Worm (Caenorhabditis elegans) whole organism, late embryonic: ENCODE results near the gene aass-1.

ENCODE experiments used
- ama-1 ChIP-seq: fragments of 150-350 bp; optimal IDR thresholded peaks from 2 replicates; lab custom pipeline; 2014
- elt-2 ChIP-seq: sonication (generic microtip); optimal IDR thresholded peaks from 2 replicates; lab custom pipeline; 2016; ENCODE audit warnings: missing genetic modification reagents, missing genetic modification characterization, missing compliant biosample characterization
- fkh-10 ChIP-seq: fragments of 150-350 bp; optimal IDR thresholded peaks from 2 replicates; lab custom pipeline; 2014; ENCODE audit warnings: missing biosample characterization, missing genetic modification reagents, missing genetic modification characterization

DNA sequence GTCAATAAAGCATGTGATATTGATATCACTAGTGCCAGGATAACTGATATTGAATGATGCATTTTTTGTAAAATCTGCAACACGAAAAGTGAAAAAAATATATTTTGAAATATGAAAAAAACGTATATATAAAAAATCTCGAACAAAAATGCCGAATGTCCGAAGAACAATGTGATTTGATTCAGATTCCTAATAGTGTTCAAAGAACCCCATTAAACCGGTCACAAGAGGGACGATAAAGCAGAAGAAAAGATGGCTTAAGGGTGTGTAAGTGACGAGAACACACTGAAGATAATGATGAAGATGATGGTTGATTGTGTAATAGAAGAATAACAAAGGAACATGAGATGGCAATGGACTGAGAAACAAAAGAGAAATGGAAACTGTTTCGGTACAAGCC is 43.1 kb downstream of the aass-1 start, which contains the start of gene T21D12.14:
- TF ChIP-seq ama-1 (lab: Kevin White, UChicago): no peak
- no peak for TF ChIP-seq elt-2
- TF ChIP-seq fkh-10 (GFP tag; lab: Kevin White, UChicago): no peak
